Worm (Caenorhabditis elegans) whole organism, L1 larva: ENCODE measurements around the gene F17C8.6.
A peak's percentile ranks its signal among the peaks of the same experiment; 100 is the strongest.

Experiments used
- C34B4.2 ChIP-seq: sonication (generic microtip); optimal IDR thresholded peaks from 2 replicates; lab custom pipeline; 2017; ENCODE audit warnings: mild to moderate bottlenecking, missing genetic modification characterization, missing compliant biosample characterization
- ceh-90 ChIP-seq: sonication (generic microtip); optimal IDR thresholded peaks from 2 replicates; lab custom pipeline; 2016; ENCODE audit warnings: missing genetic modification characterization, missing compliant biosample characterization
- dpl-1 ChIP-seq, 3 experiments: fragments of 150-350 bp in 2 of 3; sonication (generic microtip) in 1 of 3; optimal IDR thresholded peaks; 2 replicates each; lab custom pipeline; 2014 to 2017; ENCODE audit warnings: missing biosample characterization in 3 of 3, missing genetic modification characterization in 3 of 3, missing genetic modification reagents in 3 of 3
- dsc-1 ChIP-seq: sonication (generic microtip); optimal IDR thresholded peaks from 2 replicates; lab custom pipeline; 2016; ENCODE audit warnings: mild to moderate bottlenecking, missing genetic modification characterization, missing compliant biosample characterization
- efl-1 ChIP-seq, 4 experiments: fragments of 150-350 bp; optimal IDR thresholded peaks in 3 of 4; peaks in 1 of 4; 1 replicate in 1 of 4; 2 replicates in 3 of 4; lab custom pipeline; 2014; ENCODE audit warnings: missing biosample characterization in 2 of 4, missing genetic modification characterization in 2 of 4, missing genetic modification reagents in 2 of 4
- egl-27 ChIP-seq, 2 experiments: fragments of 150-350 bp in 1 of 2; sonication (generic microtip); optimal IDR thresholded peaks; 3 replicates each; lab custom pipeline; 2017 to 2018; ENCODE audit warnings: missing biosample characterization in 2 of 2, missing genetic modification characterization in 2 of 2, missing genetic modification reagents in 2 of 2
- fkh-4 ChIP-seq: sonication (generic microtip); optimal IDR thresholded peaks from 2 replicates; lab custom pipeline; 2016; ENCODE audit warnings: missing compliant biosample characterization, missing genetic modification characterization, borderline replicate concordance
- grh-1 ChIP-seq: fragments of 200-800 bp; sonication (Bioruptor generic); IDR thresholded peaks from 2 replicates; pipeline ENCODE4 v1.3.6; 2022; ENCODE audit warnings: missing genetic modification reagents, missing genetic modification characterization, missing compliant biosample characterization
- lin-14 ChIP-seq: fragments of 200-800 bp; sonication (Bioruptor generic); optimal IDR thresholded peaks from 2 replicates; lab custom pipeline; 2018; ENCODE audit warnings: mild to moderate bottlenecking, missing genetic modification characterization, moderate library complexity, missing compliant biosample characterization
- lin-35 ChIP-seq, 2 experiments: fragments of 150-350 bp; optimal IDR thresholded peaks; 2 replicates each; lab custom pipeline; 2014; ENCODE audit warnings: missing biosample characterization in 2 of 2, missing genetic modification characterization in 2 of 2, missing genetic modification reagents in 2 of 2
- lin-39 ChIP-seq: fragments of 150-350 bp; optimal IDR thresholded peaks from 2 replicates; lab custom pipeline; 2014; ENCODE audit warnings: missing biosample characterization, missing genetic modification reagents, missing genetic modification characterization
- lsy-2 ChIP-seq, 2 experiments: fragments of 150-350 bp; optimal IDR thresholded peaks; 2 replicates each; lab custom pipeline; 2014; ENCODE audit warnings: missing biosample characterization in 2 of 2, missing genetic modification characterization in 2 of 2
- mdl-1 ChIP-seq, 2 experiments: fragments of 150-350 bp; optimal IDR thresholded peaks; 2 replicates each; lab custom pipeline; 2014 to 2017; ENCODE audit warnings: missing biosample characterization in 2 of 2, missing genetic modification characterization in 2 of 2, inconsistent platforms in 1 of 2
- mef-2 ChIP-seq: fragments of 150-350 bp; optimal IDR thresholded peaks from 2 replicates; lab custom pipeline; 2014; ENCODE audit warnings: missing biosample characterization, missing genetic modification characterization
- mep-1 ChIP-seq: fragments of 150-350 bp; optimal IDR thresholded peaks from 2 replicates; lab custom pipeline; 2014; ENCODE audit warnings: missing biosample characterization, missing genetic modification characterization
- nhr-19 ChIP-seq: fragments of 200-800 bp; sonication (Bioruptor generic); conservative IDR thresholded peaks from 2 replicates; pipeline ENCODE4 v1.3.6; 2022; ENCODE audit warnings: missing genetic modification characterization, missing compliant biosample characterization
- nhr-20 ChIP-seq: sonication (generic microtip); optimal IDR thresholded peaks from 2 replicates; lab custom pipeline; 2016; ENCODE audit warnings: mild to moderate bottlenecking, missing genetic modification characterization, missing compliant biosample characterization
- nhr-237 ChIP-seq: fragments of 150-350 bp; optimal IDR thresholded peaks from 2 replicates; lab custom pipeline; 2014; ENCODE audit warnings: missing biosample characterization, missing genetic modification characterization
- nhr-28 ChIP-seq: fragments of 150-350 bp; optimal IDR thresholded peaks from 2 replicates; lab custom pipeline; 2014; ENCODE audit warnings: missing biosample characterization, missing genetic modification characterization
- nhr-47 ChIP-seq: sonication (generic microtip); optimal IDR thresholded peaks from 2 replicates; lab custom pipeline; 2016; ENCODE audit warnings: mild to moderate bottlenecking, missing genetic modification characterization, moderate library complexity, missing compliant biosample characterization
- nhr-71 ChIP-seq: sonication (generic microtip); optimal IDR thresholded peaks from 2 replicates; lab custom pipeline; 2016; ENCODE audit warnings: mild to moderate bottlenecking, missing genetic modification characterization, moderate library complexity, missing compliant biosample characterization
- nhr-77 ChIP-seq: fragments of 150-350 bp; optimal IDR thresholded peaks from 2 replicates; lab custom pipeline; 2014; ENCODE audit warnings: missing biosample characterization, missing genetic modification characterization
- nhr-84 ChIP-seq: sonication (generic microtip); optimal IDR thresholded peaks from 2 replicates; lab custom pipeline; 2017; ENCODE audit warnings: missing biosample characterization, missing genetic modification characterization
- nhr-85 ChIP-seq: sonication (generic microtip); peaks from one replicate; lab custom pipeline; 2016; ENCODE audit warnings: missing genetic modification characterization, inconsistent platforms, missing compliant biosample characterization
- nhr-90 ChIP-seq: sonication (generic microtip); optimal IDR thresholded peaks from 2 replicates; lab custom pipeline; 2016; ENCODE audit warnings: mild to moderate bottlenecking, missing genetic modification characterization, missing compliant biosample characterization; ENCODE audit not compliant: poor library complexity
- pag-3 ChIP-seq: sonication (generic microtip); optimal IDR thresholded peaks from 2 replicates; lab custom pipeline; 2017; ENCODE audit warnings: missing genetic modification characterization, mild to moderate bottlenecking, missing compliant biosample characterization, antibody characterized with exemption, borderline replicate concordance; ENCODE audit not compliant: insufficient read depth
- rnt-1 ChIP-seq: sonication (generic microtip); optimal IDR thresholded peaks from 2 replicates; lab custom pipeline; 2016; ENCODE audit warnings: mild to moderate bottlenecking, missing genetic modification characterization, moderate library complexity, missing compliant biosample characterization
- snu-23 ChIP-seq: sonication (generic microtip); optimal IDR thresholded peaks from 2 replicates; lab custom pipeline; 2016; ENCODE audit warnings: missing genetic modification characterization, missing compliant biosample characterization
- sox-4 ChIP-seq: sonication (generic microtip); optimal IDR thresholded peaks from 2 replicates; lab custom pipeline; 2016; ENCODE audit warnings: missing genetic modification characterization, missing compliant biosample characterization
- sptf-1 ChIP-seq: fragments of 150-350 bp; optimal IDR thresholded peaks from 2 replicates; lab custom pipeline; 2014; ENCODE audit warnings: missing biosample characterization, missing genetic modification characterization
- sup-37 ChIP-seq: fragments of 200-800 bp; sonication (Bioruptor generic); optimal IDR thresholded peaks from 2 replicates; lab custom pipeline; 2018; ENCODE audit warnings: mild to moderate bottlenecking, missing genetic modification characterization, missing compliant biosample characterization
- swsn-7 ChIP-seq: sonication (generic microtip); optimal IDR thresholded peaks from 2 replicates; lab custom pipeline; 2016; ENCODE audit warnings: missing genetic modification characterization, missing compliant biosample characterization
- unc-130 ChIP-seq: fragments of 150-350 bp; optimal IDR thresholded peaks from 2 replicates; lab custom pipeline; 2017; ENCODE audit warnings: missing biosample characterization, missing genetic modification characterization, inconsistent platforms
- unc-30 ChIP-seq: sonication (generic microtip); optimal IDR thresholded peaks from 2 replicates; lab custom pipeline; 2017; ENCODE audit warnings: missing biosample characterization, missing genetic modification characterization
- xbp-1 ChIP-seq: sonication (generic microtip); optimal IDR thresholded peaks from 2 replicates; lab custom pipeline; 2016; ENCODE audit warnings: missing genetic modification characterization, missing compliant biosample characterization
- zag-1 ChIP-seq: fragments of 150-350 bp; optimal IDR thresholded peaks from 2 replicates; lab custom pipeline; 2014; ENCODE audit warnings: missing biosample characterization, missing genetic modification characterization

F17C8.6 gene

ce11 chrIII:4731295-4731988, 14.4 kb downstream of the F17C8.6 start, which contains the start of gene F17C8.3:
Gene F17C8.3 (plus strand): TSS chrIII:4731938.
- TF ChIP-seq pag-3 (tag; lab: Kevin White, UChicago) (peak; percentile 32), efl-1 (optimal IDR thresholded peaks at IDR 0.05; lab: Kevin White, UChicago) (peak in 1 of 2 experiments; percentile 30), efl-1 (GFP tag; optimal IDR thresholded peaks at IDR 0.05 in 1 of 2; lab: Kevin White, UChicago) (no peak), nhr-84 (no peak), lsy-2 (tag; optimal IDR thresholded peaks at IDR 0.05; lab: Kevin White, UChicago) (peak; percentile 54 to 70), grh-1 (GFP tag; lab: Robert Waterston, UW) (no peak), xbp-1 (tag; lab: Kevin White, UChicago) (no peak), unc-30 (tag; lab: Kevin White, UChicago) (no peak), swsn-7 (tag; lab: Kevin White, UChicago) (peak; percentile 32), fkh-4 (tag; lab: Kevin White, UChicago) (peak; percentile 51), snu-23 (GFP tag; lab: Kevin White, UChicago) (peak; percentile 53), C34B4.2 (no peak), dsc-1 (tag; lab: Kevin White, UChicago) (peak; percentile 88), dpl-1 (GFP tag; optimal IDR thresholded peaks at IDR 0.05; lab: Kevin White, UChicago) (peak in 1 of 3 experiments; percentile 5), nhr-237 (no peak), sup-37 (no peak), lin-14 (GFP tag; lab: Kevin White, UChicago) (peak; percentile 83), mep-1 (tag; lab: Kevin White, UChicago) (peak; percentile 20), rnt-1 (tag; lab: Kevin White, UChicago) (peak; percentile 56), nhr-19 (peak; percentile 50), egl-27 (tag; optimal IDR thresholded peaks at IDR 0.05; lab: Kevin White, UChicago) (no peak), nhr-77 (tag; lab: Kevin White, UChicago) (no peak), nhr-20 (tag; lab: Kevin White, UChicago) (peak; percentile 30), nhr-28 (tag; lab: Kevin White, UChicago) (no peak), mdl-1 (tag; optimal IDR thresholded peaks at IDR 0.05; lab: Kevin White, UChicago) (peak in 1 of 2 experiments; percentile 19), nhr-71 (tag; lab: Kevin White, UChicago) (peak; percentile 86), sptf-1 (tag; lab: Kevin White, UChicago) (no peak), zag-1 (tag; lab: Kevin White, UChicago) (no peak), lin-39 (peak; percentile 51), nhr-47 (peak; percentile 14), unc-130 (tag; lab: Kevin White, UChicago) (peak; percentile 4)

ce11 chrIII:4723922-4724321, 21.9 kb downstream of the F17C8.6 start:
- TF ChIP-seq dpl-1 (GFP tag; optimal IDR thresholded peaks at IDR 0.05; lab: Kevin White, UChicago) (peak in 1 of 3 experiments; percentile 6), lin-35 (GFP tag; optimal IDR thresholded peaks at IDR 0.05; lab: Kevin White, UChicago) (peak in 1 of 2 experiments; percentile 18), nhr-85 (tag; lab: Kevin White, UChicago) (no peak), mef-2 (peak; percentile 26), lsy-2 (tag; optimal IDR thresholded peaks at IDR 0.05; lab: Kevin White, UChicago) (peak in 1 of 2 experiments; percentile 46), mep-1 (tag; lab: Kevin White, UChicago) (peak; percentile 58), lin-14 (GFP tag; lab: Kevin White, UChicago) (peak; percentile 69), nhr-28 (tag; lab: Kevin White, UChicago) (no peak), ceh-90 (tag; lab: Kevin White, UChicago) (no peak), dsc-1 (tag; lab: Kevin White, UChicago) (peak; percentile 8), nhr-90 (tag; lab: Kevin White, UChicago) (no peak), nhr-71 (tag; lab: Kevin White, UChicago) (peak; percentile 50), efl-1 (optimal IDR thresholded peaks at IDR 0.05; lab: Kevin White, UChicago) (peak in 1 of 2 experiments; percentile 18), efl-1 (GFP tag; optimal IDR thresholded peaks at IDR 0.05 in 1 of 2; lab: Kevin White, UChicago) (peak in 1 of 2 experiments; percentile 14), sox-4 (no peak)
- TF ChIP-seq, all 84 proteins: peak for 9
